Fruit fly (Drosophila melanogaster): ENCODE results near the gene sphinx2.

- TF ChIP-seq Fer2 (tag; optimal IDR thresholded peaks at IDR 0.05) (no peak), NC2β (GFP tag; optimal IDR thresholded peaks at IDR 0.05) (no peak), CG11398 (GFP tag; optimal IDR thresholded peaks at IDR 0.05) (no peak), CG17829 (tag; optimal IDR thresholded peaks at IDR 0.05) (no peak), CG5953 (GFP tag; IDR thresholded peaks at IDR 0.05) (no peak), Doc2 (GFP tag; IDR thresholded peaks at IDR 0.05) (no peak), Ptx1 (GFP tag; IDR thresholded peaks at IDR 0.05) (no peak), pfk (GFP tag; optimal IDR thresholded peaks at IDR 0.05) (no peak)
Observed at dm6 chr3L:7432811-7433324, 7.7 kb downstream of the sphinx2 start.
